Fruit fly (Drosophila melanogaster): ENCODE results near the gene Rpp30.

The Rpp30 gene

DNA sequence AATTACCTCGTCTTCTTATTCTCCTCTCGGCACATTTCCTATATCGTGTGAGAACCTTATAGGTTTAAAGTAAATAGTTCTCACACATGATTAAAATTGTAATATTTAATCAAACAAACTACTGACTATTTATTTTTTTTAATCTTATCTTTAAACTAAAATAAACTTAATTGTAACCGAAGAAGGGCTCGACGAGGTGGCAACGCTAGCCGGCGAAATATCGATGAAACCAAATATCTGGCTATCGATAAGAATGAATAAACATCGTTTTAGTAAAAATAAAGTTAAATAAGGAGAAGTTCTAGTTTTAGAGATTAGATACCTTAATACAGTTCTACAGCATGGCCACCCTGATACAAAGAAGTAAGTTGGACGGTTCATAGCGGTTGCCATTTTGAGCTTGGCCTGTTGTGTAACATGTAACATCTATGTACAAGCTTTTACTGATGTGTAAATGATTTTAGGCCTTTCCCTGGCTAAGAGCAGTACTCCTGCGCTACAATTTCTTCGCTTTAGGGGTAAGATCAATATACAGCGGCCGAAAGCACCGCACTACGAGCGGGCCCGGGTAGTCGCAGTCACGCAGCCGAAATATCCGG is 48.5 kb downstream of the Rpp30 start, which contains the start of gene mRpL10:
Gene mRpL10 (plus strand): TSS at position 251 of the 599 bp plus-strand sequence.
- no peak for TF ChIP-seq spab (GFP tag; optimal IDR thresholded peaks at IDR 0.05)
- peak; percentile 11 for TF ChIP-seq CG10631 (GFP tag; optimal IDR thresholded peaks at IDR 0.05)
- TF ChIP-seq CG16779 (tag; optimal IDR thresholded peaks at IDR 0.05) = no peak
- TF ChIP-seq CG6276 (GFP tag; optimal IDR thresholded peaks at IDR 0.05) = no peak
- TF ChIP-seq CG3032 (tag; optimal IDR thresholded peaks at IDR 0.05) = peak; percentile 25
- TF ChIP-seq Eip93F (GFP tag; optimal IDR thresholded peaks at IDR 0.05) = peak; percentile 33
- TF ChIP-seq esn (GFP tag; optimal IDR thresholded peaks at IDR 0.05) = peak; percentile 65
- TF ChIP-seq vri (GFP tag; optimal IDR thresholded peaks at IDR 0.05) = no peak
